Fruit fly (Drosophila melanogaster) whole organism: ENCODE measurements around the gene CG6441.

Experiments
- Dll ChIP-seq: fragments of >200 bp; optimal IDR thresholded peaks from 2 replicates; lab custom pipeline; 2017
- pan ChIP-seq: fragments of >200 bp; optimal IDR thresholded peaks from 2 replicates; lab custom pipeline; 2017
- usp ChIP-seq: fragments of >200 bp; optimal IDR thresholded peaks from 2 replicates; lab custom pipeline; 2017; ENCODE audit warnings: missing biosample characterization, missing genetic modification characterization, mixed read lengths

DNA sequence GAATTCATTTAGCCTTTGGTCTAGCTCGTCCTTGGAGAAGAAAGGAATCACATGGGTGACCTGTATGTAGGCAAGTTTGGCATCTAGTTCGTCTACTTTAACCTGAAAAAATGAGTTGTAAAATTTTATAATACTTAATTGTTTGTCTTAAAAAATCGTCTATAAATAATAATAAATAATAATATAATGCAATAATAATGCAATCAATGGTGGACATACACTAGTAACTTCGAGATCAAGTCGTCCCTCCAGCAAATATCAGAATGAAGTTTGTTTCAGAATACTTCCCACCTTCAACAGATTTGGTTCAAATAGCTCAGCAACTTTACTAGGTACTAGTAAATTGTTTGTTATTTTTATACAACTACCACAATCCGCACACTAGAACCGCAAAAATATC, at the start of gene CG6441:
- TF ChIP-seq usp = no peak
- TF ChIP-seq pan = no peak
- no peak for TF ChIP-seq Dll (lab: Kevin White, UChicago)
